Fruit fly (Drosophila melanogaster) whole organism, prepupa: ENCODE measurements around the gene CG7556.

Experiments
- Blimp-1 ChIP-seq: fragments of 200-800 bp; sonication (Bioruptor generic); optimal IDR thresholded peaks from 3 replicates; lab custom pipeline; 2017; ENCODE audit warnings: missing biosample characterization, missing genetic modification characterization, mild to moderate bottlenecking, moderate library complexity, missing genetic modification reagents
- CG10631 ChIP-seq: fragments of 200-800 bp; sonication (Bioruptor generic); optimal IDR thresholded peaks from 2 replicates; lab custom pipeline; 2016; ENCODE audit warnings: missing biosample characterization, missing genetic modification characterization
- CG10669 ChIP-seq: fragments of 200-800 bp; sonication (Bioruptor generic); optimal IDR thresholded peaks from 3 replicates; lab custom pipeline; 2018; ENCODE audit warnings: missing biosample characterization, mild to moderate bottlenecking, missing genetic modification characterization, moderate library complexity
- CG11294 ChIP-seq: fragments of 200-800 bp; sonication (Bioruptor generic); IDR thresholded peaks from 2 replicates; pipeline ENCODE4 v1.3.6; 2022; ENCODE audit warnings: missing biosample characterization, missing genetic modification characterization
- CG11902 ChIP-seq: fragments of 200-800 bp; sonication (Bioruptor generic); optimal IDR thresholded peaks from 3 replicates; lab custom pipeline; 2016; ENCODE audit warnings: missing biosample characterization, missing genetic modification characterization
- CG15336 ChIP-seq: fragments of 200-800 bp; sonication (Bioruptor generic); IDR thresholded peaks from 2 replicates; pipeline ENCODE4 v1.3.6; 2022; ENCODE audit warnings: missing biosample characterization, missing genetic modification characterization
- CG1621 ChIP-seq: fragments of 200-800 bp; sonication (Bioruptor generic); optimal IDR thresholded peaks from 3 replicates; lab custom pipeline; 2018; ENCODE audit warnings: missing biosample characterization, mild to moderate bottlenecking, missing genetic modification characterization
- CG16779 ChIP-seq: fragments of 200-800 bp; sonication (Bioruptor generic); optimal IDR thresholded peaks from 3 replicates; lab custom pipeline; 2017; ENCODE audit warnings: missing biosample characterization, mild to moderate bottlenecking, missing genetic modification characterization
- CG32006 ChIP-seq: fragments of 200-800 bp; sonication (Bioruptor generic); optimal IDR thresholded peaks from 3 replicates; lab custom pipeline; 2017; ENCODE audit warnings: missing biosample characterization, mild to moderate bottlenecking, missing genetic modification characterization
- CG34406 ChIP-seq: fragments of 200-800 bp; sonication (Bioruptor generic); optimal IDR thresholded peaks from 3 replicates; lab custom pipeline; 2016; ENCODE audit warnings: missing biosample characterization, missing genetic modification characterization
- CG4318 ChIP-seq: fragments of 200-800 bp; sonication (Bioruptor generic); optimal IDR thresholded peaks from 3 replicates; lab custom pipeline; 2017; ENCODE audit warnings: missing biosample characterization, mild to moderate bottlenecking, missing genetic modification characterization
- CG6163 ChIP-seq: fragments of 200-800 bp; sonication (Bioruptor generic); IDR thresholded peaks from 3 replicates; pipeline ENCODE4 v1.3.6; 2022; ENCODE audit warnings: missing biosample characterization, missing genetic modification characterization
- CG6792 ChIP-seq: fragments of 200-800 bp; sonication (Bioruptor generic); optimal IDR thresholded peaks from 3 replicates; lab custom pipeline; 2016; ENCODE audit warnings: missing biosample characterization, missing genetic modification characterization
- CG6854 ChIP-seq: fragments of 200-800 bp; sonication (Bioruptor generic); optimal IDR thresholded peaks from 2 replicates; lab custom pipeline; 2017; ENCODE audit warnings: missing biosample characterization, mild to moderate bottlenecking, missing genetic modification characterization
- CG7368 ChIP-seq: fragments of 200-800 bp; sonication (Bioruptor generic); optimal IDR thresholded peaks from 3 replicates; lab custom pipeline; 2016; ENCODE audit warnings: missing biosample characterization, missing genetic modification characterization
- CG8119 ChIP-seq: fragments of 200-800 bp; sonication (Bioruptor generic); IDR thresholded peaks from 3 replicates; pipeline ENCODE4 v1.3.6; 2022; ENCODE audit warnings: missing biosample characterization, missing genetic modification characterization
- CG8319 ChIP-seq: fragments of 200-800 bp; sonication (Bioruptor generic); optimal IDR thresholded peaks from 3 replicates; lab custom pipeline; 2016; ENCODE audit warnings: missing biosample characterization, missing genetic modification characterization
- CG8632 ChIP-seq: fragments of 200-800 bp; sonication (Bioruptor generic); optimal IDR thresholded peaks from 3 replicates; lab custom pipeline; 2016; ENCODE audit warnings: missing biosample characterization, missing genetic modification characterization
- CG9139 ChIP-seq: fragments of 200-800 bp; sonication (Bioruptor generic); optimal IDR thresholded peaks from 3 replicates; lab custom pipeline; 2017; ENCODE audit warnings: missing biosample characterization, mild to moderate bottlenecking, missing genetic modification characterization
- Eip75B ChIP-seq: fragments of 200-800 bp; sonication (Bioruptor generic); optimal IDR thresholded peaks from 3 replicates; lab custom pipeline; 2016; ENCODE audit warnings: missing biosample characterization, missing genetic modification characterization
- Eip78C ChIP-seq: fragments of 200-800 bp; sonication (Bioruptor generic); peaks from one replicate; lab custom pipeline; 2016; ENCODE audit warnings: missing biosample characterization, missing genetic modification characterization
- Eip93F ChIP-seq: fragments of 200-800 bp; sonication (Bioruptor generic); optimal IDR thresholded peaks from 2 replicates; lab custom pipeline; 2016; ENCODE audit warnings: missing biosample characterization, mild to moderate bottlenecking, missing genetic modification characterization
- Ets21C ChIP-seq: fragments of 200-800 bp; sonication (Bioruptor generic); optimal IDR thresholded peaks from 3 replicates; lab custom pipeline; 2016; ENCODE audit warnings: missing biosample characterization, missing genetic modification characterization
- Ets96B ChIP-seq: fragments of 200-800 bp; optimal IDR thresholded peaks from 2 replicates; lab custom pipeline; 2019; ENCODE audit warnings: missing biosample characterization, mild to moderate bottlenecking, missing genetic modification characterization, moderate library complexity
- Gug ChIP-seq: fragments of 200-800 bp; sonication (Bioruptor generic); IDR thresholded peaks from 2 replicates; pipeline ENCODE4 v1.3.6; 2022; ENCODE audit warnings: missing biosample characterization, missing genetic modification characterization
- Hr38 ChIP-seq: sonication (Bioruptor generic); optimal IDR thresholded peaks from 2 replicates; lab custom pipeline; 2016; ENCODE audit warnings: missing biosample characterization, missing genetic modification characterization
- Hr39 ChIP-seq: fragments of 200-800 bp; sonication (Bioruptor generic); optimal IDR thresholded peaks from 2 replicates; lab custom pipeline; 2016; ENCODE audit warnings: missing biosample characterization, missing genetic modification characterization
- Lpt ChIP-seq: fragments of 200-800 bp; sonication (Bioruptor generic); optimal IDR thresholded peaks from 3 replicates; lab custom pipeline; 2016; ENCODE audit warnings: missing biosample characterization, missing genetic modification characterization
- Met ChIP-seq: fragments of 200-800 bp; sonication (Bioruptor generic); optimal IDR thresholded peaks from 3 replicates; lab custom pipeline; 2016; ENCODE audit warnings: missing biosample characterization, missing genetic modification characterization
- OdsH ChIP-seq: fragments of 200-800 bp; sonication (Bioruptor generic); optimal IDR thresholded peaks from 3 replicates; lab custom pipeline; 2016; ENCODE audit warnings: missing biosample characterization, missing genetic modification characterization
- Sox14 ChIP-seq: fragments of 200-800 bp; sonication (Bioruptor generic); optimal IDR thresholded peaks from 3 replicates; lab custom pipeline; 2016; ENCODE audit warnings: missing biosample characterization, missing genetic modification characterization
- achi ChIP-seq: fragments of 200-800 bp; sonication (Bioruptor generic); optimal IDR thresholded peaks from 3 replicates; lab custom pipeline; 2016; ENCODE audit warnings: missing biosample characterization, missing genetic modification characterization
- acj6 ChIP-seq: fragments of 200-800 bp; sonication (Bioruptor generic); optimal IDR thresholded peaks from 3 replicates; lab custom pipeline; 2016; ENCODE audit warnings: missing biosample characterization, missing genetic modification characterization
- dac ChIP-seq: fragments of 200-800 bp; sonication (Bioruptor generic); optimal IDR thresholded peaks from 2 replicates; lab custom pipeline; 2017; ENCODE audit warnings: missing biosample characterization, mild to moderate bottlenecking, missing genetic modification characterization
- dsx ChIP-seq: fragments of 200-800 bp; optimal IDR thresholded peaks from 3 replicates; lab custom pipeline; 2019; ENCODE audit warnings: missing biosample characterization, mild to moderate bottlenecking, missing genetic modification characterization, moderate library complexity; ENCODE audit not compliant: poor library complexity, severe bottlenecking
- eg ChIP-seq: fragments of 200-800 bp; sonication (Bioruptor generic); IDR thresholded peaks from 3 replicates; pipeline ENCODE4 v1.3.6; 2022; ENCODE audit warnings: missing biosample characterization, missing genetic modification characterization
- esn ChIP-seq: fragments of 200-800 bp; sonication (Bioruptor generic); optimal IDR thresholded peaks from 2 replicates; lab custom pipeline; 2016; ENCODE audit warnings: missing biosample characterization, mild to moderate bottlenecking, missing genetic modification characterization, moderate library complexity
- fd59A ChIP-seq: fragments of 200-800 bp; sonication (Bioruptor generic); optimal IDR thresholded peaks from 2 replicates; lab custom pipeline; 2017; ENCODE audit warnings: missing biosample characterization, mild to moderate bottlenecking, missing genetic modification characterization, missing genetic modification reagents
- fd85E ChIP-seq: fragments of 200-800 bp; sonication (Bioruptor generic); optimal IDR thresholded peaks from 3 replicates; lab custom pipeline; 2016; ENCODE audit warnings: missing biosample characterization, missing genetic modification characterization
- lz ChIP-seq: fragments of 200-800 bp; sonication (Bioruptor generic); optimal IDR thresholded peaks from 3 replicates; lab custom pipeline; 2016; ENCODE audit warnings: missing biosample characterization, missing genetic modification characterization
- pdm3 ChIP-seq: fragments of 200-800 bp; sonication (Bioruptor generic); optimal IDR thresholded peaks from 3 replicates; lab custom pipeline; 2016; ENCODE audit warnings: missing biosample characterization, missing genetic modification characterization
- salr ChIP-seq, 2 experiments: fragments of 200-800 bp; sonication (Bioruptor generic); optimal IDR thresholded peaks; 3 replicates each; lab custom pipeline; 2016 to 2018; ENCODE audit warnings: missing biosample characterization in 2 of 2, missing genetic modification characterization in 2 of 2, mild to moderate bottlenecking in 1 of 2
- spab ChIP-seq: fragments of 200-800 bp; sonication (Bioruptor generic); optimal IDR thresholded peaks from 2 replicates; lab custom pipeline; 2017; ENCODE audit warnings: missing biosample characterization, mild to moderate bottlenecking, missing genetic modification characterization, missing genetic modification reagents
- ss ChIP-seq, 2 experiments: fragments of 200-800 bp; sonication (Bioruptor generic); optimal IDR thresholded peaks; 2 replicates in 1 of 2; 3 replicates in 1 of 2; lab custom pipeline; 2017 to 2018; ENCODE audit warnings: mild to moderate bottlenecking in 2 of 2, missing biosample characterization in 2 of 2, missing genetic modification characterization in 2 of 2, moderate library complexity in 1 of 2
- svp ChIP-seq: fragments of 200-800 bp; sonication (Bioruptor generic); peaks from one replicate; lab custom pipeline; 2016; ENCODE audit warnings: missing biosample characterization, missing genetic modification characterization
- topi ChIP-seq: fragments of 200-800 bp; sonication (Bioruptor generic); optimal IDR thresholded peaks from 3 replicates; lab custom pipeline; 2016; ENCODE audit warnings: missing biosample characterization, missing genetic modification characterization
- vri ChIP-seq: fragments of 200-800 bp; sonication (Bioruptor generic); optimal IDR thresholded peaks from 3 replicates; lab custom pipeline; 2016; ENCODE audit warnings: missing biosample characterization, mild to moderate bottlenecking, missing genetic modification characterization

Gene CG7556

DNA sequence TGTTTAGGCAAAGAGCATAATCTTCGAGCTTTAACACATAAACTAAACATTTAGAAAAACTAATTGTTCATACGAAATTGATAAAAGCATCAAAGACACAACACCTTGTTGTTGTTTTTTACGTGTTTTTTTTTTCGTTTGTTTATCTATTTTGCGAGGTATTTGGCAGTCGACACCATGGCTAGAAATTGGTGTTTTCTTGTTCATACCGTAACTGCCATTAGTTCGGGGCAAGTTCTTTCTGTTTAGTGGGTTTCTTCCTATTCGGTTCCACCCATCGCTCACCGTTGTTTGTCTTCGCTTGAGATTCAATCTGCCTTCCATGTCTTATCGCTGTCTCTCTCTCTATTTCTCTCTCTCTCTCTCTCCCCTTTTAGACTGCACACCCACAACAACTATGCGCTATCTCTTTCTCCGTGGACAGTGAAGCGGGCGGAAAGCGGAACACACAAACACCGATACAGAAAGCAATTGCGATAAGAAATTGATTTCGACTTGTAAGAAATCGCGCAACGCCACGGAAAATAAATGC lies 33.1 kb downstream of the CG7556 start (continued):
- no peak for TF ChIP-seq CG6792 (GFP tag; lab: Kevin White, UChicago)
- TF ChIP-seq Hr38, result no peak
- TF ChIP-seq eg (GFP tag; lab: Robert Waterston, UW), result peak; percentile 52; the same call in 2 of the 3 replicates
- TF ChIP-seq acj6 (GFP tag; lab: Kevin White, UChicago), result peak; percentile 30
- no peak for TF ChIP-seq Gug (GFP tag; lab: Robert Waterston, UW)
- no peak for TF ChIP-seq CG9139 (GFP tag; lab: Kevin White, UChicago)
- peak in 1 of 2 experiments; percentile 40 for TF ChIP-seq salr (GFP tag; optimal IDR thresholded peaks at IDR 0.05; lab: Kevin White, UChicago)
- no peak for TF ChIP-seq CG8319 (GFP tag; lab: Kevin White, UChicago)

DNA sequence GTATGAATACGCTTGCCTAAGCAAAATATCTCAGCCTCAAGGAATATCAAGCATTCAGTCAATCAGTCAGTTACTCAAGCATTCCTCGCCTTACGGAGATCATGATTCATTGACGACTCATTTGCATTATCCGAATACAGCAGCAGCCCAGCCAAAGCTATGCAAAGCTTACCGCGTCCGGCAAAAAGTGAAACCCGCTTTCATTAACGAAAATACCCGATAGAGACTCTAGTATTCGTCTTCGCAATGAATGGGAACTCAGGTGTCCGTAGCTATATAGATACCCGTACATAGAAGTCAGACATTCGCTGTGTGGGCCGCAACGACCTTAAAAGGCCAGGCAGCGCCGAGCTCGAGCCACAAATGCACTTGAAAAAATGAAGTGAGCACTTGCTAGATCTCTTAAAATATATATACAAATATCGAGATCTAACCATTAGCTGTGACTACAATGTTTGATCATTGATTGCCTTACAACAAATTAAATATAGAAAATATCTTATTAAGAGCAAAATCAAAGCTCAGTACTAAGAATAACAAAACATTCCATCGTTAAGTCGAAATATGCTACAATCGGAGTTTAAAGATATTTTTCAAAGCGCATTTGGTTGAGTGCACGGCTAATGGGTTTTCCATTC lies 34.7 kb downstream of the CG7556 start:
- peak; percentile 65 for TF ChIP-seq dac
- TF ChIP-seq CG8632, result peak; percentile 50
- no peak for TF ChIP-seq Blimp-1
- peak; percentile 22 for TF ChIP-seq lz (GFP tag; lab: Kevin White, UChicago)
- peak; percentile 67 for TF ChIP-seq achi (GFP tag; lab: Kevin White, UChicago)
- TF ChIP-seq CG11294 (GFP tag; lab: Robert Waterston, UW), result no peak
- peak; percentile 69 for TF ChIP-seq acj6 (GFP tag; lab: Kevin White, UChicago)
- TF ChIP-seq fd85E, result no peak
- TF ChIP-seq Eip93F (GFP tag; lab: Kevin White, UChicago), result no peak
- TF ChIP-seq CG8319 (GFP tag; lab: Kevin White, UChicago), result no peak
- peak; percentile 29; the same call in 1 of the 3 replicates for TF ChIP-seq eg (GFP tag; lab: Robert Waterston, UW)
- no peak for TF ChIP-seq Hr38
- peak; percentile 66 for TF ChIP-seq OdsH (GFP tag; lab: Kevin White, UChicago)
- peak; percentile 72 for TF ChIP-seq CG15336 (GFP tag; lab: Robert Waterston, UW)
- TF ChIP-seq ss (GFP tag; optimal IDR thresholded peaks at IDR 0.05; lab: Kevin White, UChicago), result peak; percentile 47 to 50
- peak; percentile 51 for TF ChIP-seq Sox14
- TF ChIP-seq Lpt (GFP tag; lab: Kevin White, UChicago), result peak; percentile 54
- TF ChIP-seq Hr39 (GFP tag; lab: Kevin White, UChicago), result peak; percentile 18
- peak; percentile 62 for TF ChIP-seq CG34406 (GFP tag; lab: Kevin White, UChicago)
- peak; percentile 62 for TF ChIP-seq CG10631
- peak; percentile 4 for TF ChIP-seq CG11902
- peak; percentile 10 for TF ChIP-seq CG16779 (tag; lab: Kevin White, UChicago)
- peak; percentile 16 for TF ChIP-seq CG7368 (GFP tag; lab: Kevin White, UChicago)
- TF ChIP-seq pdm3 (GFP tag; lab: Kevin White, UChicago), result peak; percentile 66
- no peak for TF ChIP-seq vri
- peak; percentile 24 to 66 for TF ChIP-seq salr (GFP tag; optimal IDR thresholded peaks at IDR 0.05; lab: Kevin White, UChicago)
- TF ChIP-seq CG4318 (GFP tag; lab: Kevin White, UChicago), result peak; percentile 76
- TF ChIP-seq topi (GFP tag; lab: Kevin White, UChicago), result peak; percentile 40
- peak; percentile 71 for TF ChIP-seq svp (GFP tag; lab: Kevin White, UChicago)
- peak; percentile 62 for TF ChIP-seq Eip75B (GFP tag; lab: Kevin White, UChicago)
- TF ChIP-seq CG6792 (GFP tag; lab: Kevin White, UChicago), result peak; percentile 51
- TF ChIP-seq CG6163 (GFP tag; lab: Robert Waterston, UW), result peak; percentile 40; the same call in 1 of the 3 replicates
- TF ChIP-seq spab, result peak; percentile 50
- TF ChIP-seq Met (GFP tag; lab: Kevin White, UChicago), result peak; percentile 43
- TF ChIP-seq CG10669 (GFP tag; lab: Kevin White, UChicago), result peak; percentile 58
- peak; percentile 89 for TF ChIP-seq CG32006 (GFP tag; lab: Kevin White, UChicago)
- TF ChIP-seq CG8119 (GFP tag; lab: Robert Waterston, UW), result peak; percentile 75
- peak; percentile 44 for TF ChIP-seq CG1621 (tag; lab: Kevin White, UChicago)
- TF ChIP-seq fd59A (GFP tag; lab: Kevin White, UChicago), result peak; percentile 57
- TF ChIP-seq CG6854 (GFP tag; lab: Kevin White, UChicago), result no peak
- peak; percentile 38 for TF ChIP-seq esn (GFP tag; lab: Kevin White, UChicago)
- peak; percentile 62 for TF ChIP-seq Ets96B (tag; lab: Kevin White, UChicago)
- peak; percentile 47 for TF ChIP-seq dsx
- TF ChIP-seq Eip78C, result peak; percentile 86
- peak; percentile 22; the same call in 1 of the 2 replicates for TF ChIP-seq Gug (GFP tag; lab: Robert Waterston, UW)
- no peak for TF ChIP-seq Ets21C
